Fruit fly (Drosophila melanogaster) whole organism, pupa: ENCODE measurements around the gene CG43091.

Experiments used
- CG10348 ChIP-seq: fragments of 200-800 bp; sonication (Bioruptor generic); IDR thresholded peaks from 2 replicates; pipeline ENCODE4 v1.3.6; 2022; ENCODE audit warnings: missing biosample characterization, missing genetic modification characterization
- CG14655 ChIP-seq: fragments of 200-800 bp; sonication (Bioruptor generic); optimal IDR thresholded peaks from 3 replicates; lab custom pipeline; 2017; ENCODE audit warnings: mild to moderate bottlenecking, missing biosample characterization, missing genetic modification reagents, missing genetic modification characterization
- CG17806 ChIP-seq: fragments of 200-800 bp; sonication (Bioruptor generic); optimal IDR thresholded peaks from 2 replicates; lab custom pipeline; 2018; ENCODE audit warnings: missing biosample characterization, mild to moderate bottlenecking, missing genetic modification characterization, moderate library complexity
- EcR ChIP-seq: fragments of 200-800 bp; sonication (Bioruptor generic); optimal IDR thresholded peaks from 3 replicates; lab custom pipeline; 2019; ENCODE audit warnings: missing biosample characterization, missing genetic modification characterization, mild to moderate bottlenecking, moderate library complexity, missing genetic modification reagents
- Ets98B ChIP-seq: fragments of 200-800 bp; sonication (Bioruptor generic); IDR thresholded peaks from 2 replicates; pipeline ENCODE4 v1.3.6; 2022; ENCODE audit warnings: missing biosample characterization, missing genetic modification characterization
- fd96Ca ChIP-seq: fragments of 200-800 bp; sonication (Bioruptor generic); IDR thresholded peaks from 3 replicates; pipeline ENCODE4 v1.3.6; 2022; ENCODE audit warnings: missing biosample characterization, missing genetic modification characterization
- gl ChIP-seq: fragments of 200-800 bp; sonication (Bioruptor generic); optimal IDR thresholded peaks from 2 replicates; lab custom pipeline; 2018; ENCODE audit warnings: missing biosample characterization, mild to moderate bottlenecking, missing genetic modification characterization

dm6 chr3R:22767599-22767998 lies 934 bp downstream of the CG43091 start, which contains the start of gene CG13841:
- TF ChIP-seq EcR (GFP tag; lab: Kevin White, UChicago) (no peak), CG17806 (no peak), fd96Ca (GFP tag; lab: Robert Waterston, UW) (no peak), gl (tag; lab: Kevin White, UChicago) (no peak), CG14655 (GFP tag; lab: Kevin White, UChicago) (no peak), CG10348 (GFP tag; lab: Robert Waterston, UW) (no peak), Ets98B (no peak)
